Fruit fly (Drosophila melanogaster) whole organism, embryonic: Measurements from ENCODE around the gene CG6168.
A peak's percentile ranks its signal among the peaks of the same experiment; 100 is the strongest.

Experiments
- Adf1 ChIP-seq: fragments of 200-800 bp; sonication (Bioruptor generic); IDR thresholded peaks from 2 replicates; pipeline ENCODE4 v1.3.6; 2022; ENCODE audit warnings: missing biosample characterization, missing genetic modification characterization
- B-H1 ChIP-seq: fragments of 200-800 bp; sonication (Bioruptor generic); IDR thresholded peaks from 3 replicates; pipeline ENCODE4 v1.3.6; 2022; ENCODE audit warnings: missing biosample characterization, missing genetic modification characterization
- CG10543 ChIP-seq: fragments of 200-800 bp; sonication (Bioruptor generic); optimal IDR thresholded peaks from 3 replicates; lab custom pipeline; 2017; ENCODE audit warnings: missing biosample characterization, mild to moderate bottlenecking, missing genetic modification characterization, moderate library complexity
- CG11085 ChIP-seq: fragments of 200-800 bp; sonication (Bioruptor generic); IDR thresholded peaks from 2 replicates; pipeline ENCODE4 v1.3.6; 2022; ENCODE audit warnings: missing biosample characterization, missing genetic modification characterization
- CG12744 ChIP-seq: fragments of 200-800 bp; sonication (Bioruptor generic); optimal IDR thresholded peaks from 2 replicates; lab custom pipeline; 2016; ENCODE audit warnings: missing biosample characterization, missing genetic modification characterization
- CG13894 ChIP-seq: fragments of 200-800 bp; sonication (Bioruptor generic); optimal IDR thresholded peaks from 3 replicates; lab custom pipeline; 2018; ENCODE audit warnings: missing biosample characterization, mild to moderate bottlenecking, missing genetic modification characterization, moderate library complexity
- CG14050 ChIP-seq: fragments of 200-800 bp; sonication (Bioruptor generic); IDR thresholded peaks from 3 replicates; pipeline ENCODE4 v1.3.6; 2022; ENCODE audit warnings: missing biosample characterization, missing genetic modification characterization
- CG17328 ChIP-seq: fragments of 200-800 bp; sonication (Bioruptor generic); IDR thresholded peaks from 2 replicates; pipeline ENCODE4 v1.3.6; 2022; ENCODE audit warnings: missing biosample characterization, missing genetic modification characterization
- CG18476 ChIP-seq: fragments of 200-800 bp; sonication (Bioruptor generic); optimal IDR thresholded peaks from 2 replicates; lab custom pipeline; 2016; ENCODE audit warnings: missing biosample characterization, mild to moderate bottlenecking, missing genetic modification characterization
- CG2199 ChIP-seq: fragments of 200-800 bp; sonication (Bioruptor generic); IDR thresholded peaks from 3 replicates; pipeline ENCODE4 v1.3.6; 2022; ENCODE audit warnings: missing biosample characterization, missing genetic modification characterization
- CG2712 ChIP-seq: fragments of 200-800 bp; optimal IDR thresholded peaks from 3 replicates; lab custom pipeline; 2019; ENCODE audit warnings: missing biosample characterization, mild to moderate bottlenecking, missing genetic modification characterization, moderate library complexity
- CG31441 ChIP-seq: fragments of 200-800 bp; sonication (Bioruptor generic); IDR thresholded peaks from 2 replicates; pipeline ENCODE4 v1.3.6; 2022; ENCODE audit warnings: missing biosample characterization, missing genetic modification characterization
- CG4328 ChIP-seq: fragments of 200-800 bp; sonication (Bioruptor generic); optimal IDR thresholded peaks from 3 replicates; lab custom pipeline; 2017; ENCODE audit warnings: missing biosample characterization, missing genetic modification reagents, missing genetic modification characterization
- CG5953 ChIP-seq: fragments of 200-800 bp; sonication (Bioruptor generic); IDR thresholded peaks from 2 replicates; pipeline ENCODE4 v1.3.6; 2022; ENCODE audit warnings: missing biosample characterization, missing genetic modification characterization
- CG6175 ChIP-seq: fragments of 200-800 bp; sonication (Bioruptor generic); IDR thresholded peaks from 3 replicates; pipeline ENCODE4 v1.3.6; 2022; ENCODE audit warnings: missing biosample characterization, missing genetic modification characterization
- CG6791 ChIP-seq: fragments of 200-800 bp; sonication (Bioruptor generic); IDR thresholded peaks from 3 replicates; pipeline ENCODE4 v1.3.6; 2022; ENCODE audit warnings: missing biosample characterization, missing genetic modification characterization; ENCODE audit not compliant: partially characterized antibody
- CG9437 ChIP-seq: fragments of 200-800 bp; sonication (Bioruptor generic); optimal IDR thresholded peaks from 2 replicates; lab custom pipeline; 2018; ENCODE audit warnings: missing biosample characterization, mild to moderate bottlenecking, missing genetic modification characterization
- Chrac-16 ChIP-seq: fragments of 200-800 bp; sonication (Bioruptor generic); optimal IDR thresholded peaks from 3 replicates; lab custom pipeline; 2016; ENCODE audit warnings: missing biosample characterization, missing genetic modification characterization
- Eip74EF ChIP-seq, 2 experiments: fragments of 200-800 bp in 1 of 2; fragments of >200 bp in 1 of 2; sonication (Bioruptor generic) in 1 of 2; optimal IDR thresholded peaks; 2 replicates each; lab custom pipeline; 2017 to 2019; ENCODE audit warnings: missing biosample characterization in 2 of 2, missing genetic modification characterization in 2 of 2, mild to moderate bottlenecking in 1 of 2, moderate library complexity in 1 of 2
- Elba2 ChIP-seq: fragments of 200-800 bp; sonication (Bioruptor generic); optimal IDR thresholded peaks from 3 replicates; lab custom pipeline; 2016; ENCODE audit warnings: missing biosample characterization, missing genetic modification characterization
- Hmx ChIP-seq: fragments of 200-800 bp; sonication (Bioruptor generic); optimal IDR thresholded peaks from 2 replicates; lab custom pipeline; 2016; ENCODE audit warnings: missing biosample characterization, missing genetic modification characterization
- Meics ChIP-seq: fragments of 200-800 bp; sonication (Bioruptor generic); optimal IDR thresholded peaks from 2 replicates; lab custom pipeline; 2017; ENCODE audit warnings: missing biosample characterization, mild to moderate bottlenecking, missing genetic modification characterization
- NC2β ChIP-seq: fragments of 200-800 bp; sonication (Bioruptor generic); optimal IDR thresholded peaks from 2 replicates; lab custom pipeline; 2016; ENCODE audit warnings: missing biosample characterization, missing genetic modification characterization
- Optix ChIP-seq: fragments of 200-800 bp; sonication (Bioruptor generic); IDR thresholded peaks from 3 replicates; pipeline ENCODE4 v1.3.6; 2022; ENCODE audit warnings: missing biosample characterization, missing genetic modification characterization
- Ravus ChIP-seq: fragments of 200-800 bp; sonication (Bioruptor generic); IDR thresholded peaks from 2 replicates; pipeline ENCODE4 v1.3.6; 2022; ENCODE audit warnings: missing biosample characterization, missing genetic modification characterization
- Side ChIP-seq: fragments of 200-800 bp; sonication (Bioruptor generic); optimal IDR thresholded peaks from 2 replicates; lab custom pipeline; 2016; ENCODE audit warnings: missing biosample characterization, missing genetic modification characterization
- Ssrp ChIP-seq: fragments of 200-800 bp; sonication (Bioruptor generic); optimal IDR thresholded peaks from 2 replicates; lab custom pipeline; 2018; ENCODE audit warnings: missing biosample characterization, mild to moderate bottlenecking, missing genetic modification characterization, moderate library complexity
- abd-A ChIP-seq: fragments of 200-800 bp; sonication (Bioruptor generic); optimal IDR thresholded peaks from 3 replicates; lab custom pipeline; 2019; ENCODE audit warnings: missing biosample characterization, mild to moderate bottlenecking, missing genetic modification characterization, moderate library complexity
- aop ChIP-seq: fragments of 200-800 bp; sonication (Bioruptor generic); IDR thresholded peaks from 2 replicates; pipeline ENCODE4 v1.3.6; 2022; ENCODE audit warnings: missing biosample characterization, missing genetic modification characterization
- ap ChIP-seq: fragments of 200-800 bp; sonication (Bioruptor generic); IDR thresholded peaks from 2 replicates; pipeline ENCODE4 v1.3.6; 2022; ENCODE audit warnings: missing biosample characterization, missing genetic modification characterization
- chm ChIP-seq: fragments of 200-800 bp; sonication (Bioruptor generic); IDR thresholded peaks from 2 replicates; pipeline ENCODE4 v1.3.6; 2022; ENCODE audit warnings: missing biosample characterization, missing genetic modification characterization
- croc ChIP-seq: fragments of 200-800 bp; sonication (Bioruptor generic); conservative IDR thresholded peaks from 3 replicates; pipeline ENCODE4 v1.3.6; 2022; ENCODE audit warnings: missing biosample characterization, missing genetic modification characterization
- danr ChIP-seq: fragments of 200-800 bp; sonication (Bioruptor generic); IDR thresholded peaks from 2 replicates; pipeline ENCODE4 v1.3.6; 2022; ENCODE audit warnings: missing biosample characterization, missing genetic modification characterization
- dysf ChIP-seq: fragments of 200-800 bp; sonication (Bioruptor generic); IDR thresholded peaks from 3 replicates; pipeline ENCODE4 v1.3.6; 2022; ENCODE audit warnings: missing biosample characterization, missing genetic modification characterization
- gem ChIP-seq: fragments of 200-800 bp; sonication (Bioruptor generic); optimal IDR thresholded peaks from 2 replicates; lab custom pipeline; 2019; ENCODE audit warnings: missing biosample characterization, mild to moderate bottlenecking, missing genetic modification characterization, moderate library complexity
- gfzf ChIP-seq: fragments of 200-800 bp; sonication (Bioruptor generic); optimal IDR thresholded peaks from 2 replicates; lab custom pipeline; 2016; ENCODE audit warnings: missing biosample characterization, mild to moderate bottlenecking, missing genetic modification characterization, moderate library complexity
- lilli ChIP-seq: fragments of 200-800 bp; sonication (Bioruptor generic); optimal IDR thresholded peaks from 3 replicates; lab custom pipeline; 2016; ENCODE audit warnings: missing biosample characterization, missing genetic modification characterization
- mirr ChIP-seq: fragments of 200-800 bp; sonication (Bioruptor generic); optimal IDR thresholded peaks from 3 replicates; lab custom pipeline; 2018; ENCODE audit warnings: missing biosample characterization, mild to moderate bottlenecking, missing genetic modification characterization
- pb ChIP-seq: fragments of 200-800 bp; sonication (Bioruptor generic); optimal IDR thresholded peaks from 3 replicates; lab custom pipeline; 2016; ENCODE audit warnings: missing biosample characterization, missing genetic modification characterization
- psq ChIP-seq: fragments of 200-800 bp; sonication (Bioruptor generic); optimal IDR thresholded peaks from 2 replicates; lab custom pipeline; 2017; ENCODE audit warnings: missing biosample characterization, missing genetic modification characterization
- repo ChIP-seq: fragments of 200-800 bp; sonication (Bioruptor generic); optimal IDR thresholded peaks from 2 replicates; lab custom pipeline; 2016; ENCODE audit warnings: missing biosample characterization, missing genetic modification characterization
- ro ChIP-seq: fragments of 200-800 bp; sonication (Bioruptor generic); IDR thresholded peaks from 2 replicates; pipeline ENCODE4 v1.3.6; 2022; ENCODE audit warnings: missing biosample characterization, missing genetic modification characterization
- sd ChIP-seq: fragments of 200-800 bp; sonication (Bioruptor generic); optimal IDR thresholded peaks from 3 replicates; lab custom pipeline; 2018; ENCODE audit warnings: missing biosample characterization, mild to moderate bottlenecking, missing genetic modification characterization, moderate library complexity
- shn ChIP-seq: fragments of 200-800 bp; sonication (Bioruptor generic); optimal IDR thresholded peaks from 3 replicates; lab custom pipeline; 2016; ENCODE audit warnings: missing biosample characterization, missing genetic modification characterization
- sim ChIP-seq: fragments of 200-800 bp; sonication (Bioruptor generic); IDR thresholded peaks from 2 replicates; pipeline ENCODE4 v1.3.6; 2022; ENCODE audit warnings: missing biosample characterization, missing genetic modification characterization
- sr ChIP-seq: fragments of 200-800 bp; sonication (Bioruptor generic); IDR thresholded peaks from 3 replicates; pipeline ENCODE4 v1.3.6; 2022; ENCODE audit warnings: missing biosample characterization, missing genetic modification characterization
- tna ChIP-seq: fragments of 200-800 bp; sonication (Bioruptor generic); IDR thresholded peaks from 2 replicates; pipeline ENCODE4 v1.3.6; 2022; ENCODE audit warnings: missing biosample characterization, missing genetic modification characterization; ENCODE audit not compliant: partially characterized antibody
- trem ChIP-seq: fragments of 200-800 bp; optimal IDR thresholded peaks from 3 replicates; lab custom pipeline; 2019; ENCODE audit warnings: missing biosample characterization, mild to moderate bottlenecking, missing genetic modification characterization, moderate library complexity
- trh ChIP-seq: fragments of 200-800 bp; sonication (Bioruptor generic); optimal IDR thresholded peaks from 2 replicates; lab custom pipeline; 2016; ENCODE audit warnings: missing biosample characterization, missing genetic modification characterization
- tup ChIP-seq: fragments of 200-800 bp; sonication (Bioruptor generic); optimal IDR thresholded peaks from 2 replicates; lab custom pipeline; 2016; ENCODE audit warnings: missing biosample characterization, mild to moderate bottlenecking, missing genetic modification characterization, moderate library complexity
- tx ChIP-seq: fragments of 200-800 bp; sonication (Bioruptor generic); optimal IDR thresholded peaks from 2 replicates; lab custom pipeline; 2016; ENCODE audit warnings: missing biosample characterization, missing genetic modification characterization

The CG6168 gene

dm6 chr3L:11336094-11336756, 14.7 kb upstream of the CG6168 start (continued):
- TF ChIP-seq chm (GFP tag; lab: Robert Waterston, UW) (no peak), CG17328 (no peak), pb (GFP tag; lab: Kevin White, UChicago) (no peak), sr (no peak), CG6175 (GFP tag; lab: Robert Waterston, UW) (no peak), danr (GFP tag; lab: Robert Waterston, UW) (no peak), Ravus (GFP tag; lab: Robert Waterston, UW) (no peak), gem (peak; percentile 70), B-H1 (no peak; the same call in 2 of the 3 replicates), CG2712 (tag; lab: Kevin White, UChicago) (peak; percentile 56), psq (no peak), dysf (GFP tag; lab: Robert Waterston, UW) (peak; percentile 41; the same call in 2 of the 3 replicates), tx (no peak), CG6791 (no peak), CG9437 (GFP tag; lab: Kevin White, UChicago) (peak; percentile 46), Ssrp (tag; lab: Kevin White, UChicago) (peak; percentile 50), Meics (GFP tag; lab: Kevin White, UChicago) (peak; percentile 55), sim (0 out of 2 replicates have a peak, but pooled peaks have one; percentile 41), CG11085 (GFP tag; lab: Robert Waterston, UW) (no peak), CG2199 (GFP tag; lab: Robert Waterston, UW) (no peak), mirr (GFP tag; lab: Kevin White, UChicago) (no peak), trem (tag; lab: Kevin White, UChicago) (no peak), CG12744 (GFP tag; lab: Kevin White, UChicago) (no peak), gfzf (no peak), Optix (GFP tag; lab: Robert Waterston, UW) (no peak), Elba2 (no peak), Adf1 (GFP tag; lab: Robert Waterston, UW) (no peak), tna (GFP tag; lab: Robert Waterston, UW) (no peak), CG4328 (GFP tag; lab: Kevin White, UChicago) (no peak), sd (no peak), CG5953 (GFP tag; lab: Robert Waterston, UW) (no peak), NC2β (GFP tag; lab: Kevin White, UChicago) (no peak), trh (GFP tag; lab: Kevin White, UChicago) (no peak), CG13894 (tag; lab: Kevin White, UChicago) (peak; percentile 62), Hmx (GFP tag; lab: Kevin White, UChicago) (no peak), repo (GFP tag; lab: Kevin White, UChicago) (no peak), Chrac-16 (peak; percentile 38), CG31441 (GFP tag; lab: Robert Waterston, UW) (peak; percentile 29; the same call in 1 of the 2 replicates), CG10543 (GFP tag; lab: Kevin White, UChicago) (no peak), aop (GFP tag; lab: Robert Waterston, UW) (no peak), tup (GFP tag; lab: Kevin White, UChicago) (no peak), shn (no peak), CG14050 (GFP tag; lab: Robert Waterston, UW) (no peak), Eip74EF (GFP tag; optimal IDR thresholded peaks at IDR 0.05; lab: Kevin White, UChicago) (peak in 1 of 2 experiments; percentile 44), ro (no peak), Side (GFP tag; lab: Kevin White, UChicago) (no peak), abd-A (no peak), CG18476 (GFP tag; lab: Kevin White, UChicago) (no peak), croc (no peak), ap (GFP tag; lab: Robert Waterston, UW) (no peak), lilli (peak; percentile 36)
